Worm (Caenorhabditis elegans): ENCODE data around the gene srw-14.
A peak's percentile ranks its signal among the peaks of the same experiment; 100 is the strongest.

Gene srw-14

DNA sequence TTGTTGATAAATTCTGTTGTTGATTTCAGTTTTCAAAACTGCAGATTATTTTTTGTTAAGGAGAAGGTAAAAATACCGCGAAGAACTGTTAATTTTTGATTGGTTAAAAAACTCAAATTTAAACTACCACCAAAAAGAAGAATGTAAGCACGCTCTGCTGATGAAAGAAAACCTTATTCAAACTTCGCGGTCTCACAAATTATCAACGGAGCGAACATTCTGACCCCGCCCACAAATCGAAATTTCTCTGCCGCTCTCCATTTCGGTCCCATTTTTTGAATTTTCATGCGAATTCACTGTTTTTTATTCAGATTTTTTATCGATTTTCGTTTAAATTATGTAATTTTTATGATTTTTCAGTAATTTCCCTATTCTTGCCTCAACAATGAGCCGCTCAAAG lies 36.2 kb upstream of the srw-14 start, which contains the start of gene cyn-3 (continued):
- TF ChIP-seq aha-1 (tag), result peak; percentile 18
- no peak for TF ChIP-seq tra-1 (GFP tag; IDR thresholded peaks at IDR 0.05)
- TF ChIP-seq madf-5 (GFP tag; IDR thresholded peaks at IDR 0.05), result no peak
- no peak for TF ChIP-seq daf-12 (tag; optimal IDR thresholded peaks at IDR 0.05)
- 0 out of 2 replicates have a peak, but pooled peaks have one; percentile 20 for TF ChIP-seq mdt-29 (GFP tag; IDR thresholded peaks at IDR 0.05)
- TF ChIP-seq unc-62 (GFP tag; optimal IDR thresholded peaks at IDR 0.05 in 1 of 2), result peak in 1 of 2 experiments; percentile 85
- TF ChIP-seq unc-62 (tag; optimal IDR thresholded peaks at IDR 0.05), result no peak
- no peak for TF ChIP-seq nhr-42 (GFP tag; IDR thresholded peaks at IDR 0.05)
- TF ChIP-seq ztf-11 (tag; optimal IDR thresholded peaks at IDR 0.05), result no peak
- no peak for TF ChIP-seq R02D3.7 (tag; optimal IDR thresholded peaks at IDR 0.05)
- TF ChIP-seq unc-130 (GFP tag; optimal IDR thresholded peaks at IDR 0.05), result peak; percentile 31
- peak; percentile 71 for TF ChIP-seq arid-1 (GFP tag; conservative IDR thresholded peaks at IDR 0.05)
- TF ChIP-seq egl-43 (GFP tag; IDR thresholded peaks at IDR 0.05), result no peak
- TF ChIP-seq attf-4 (tag; optimal IDR thresholded peaks at IDR 0.05), result no peak
- peak; percentile 79 for TF ChIP-seq hlh-30 (tag; optimal IDR thresholded peaks at IDR 0.05; ENCODE audit: insufficient read depth)
- no peak for TF ChIP-seq skn-1 (tag; optimal IDR thresholded peaks at IDR 0.05)
- TF ChIP-seq lin-38 (GFP tag; IDR thresholded peaks at IDR 0.05), result peak; percentile 98
- no peak for TF ChIP-seq jun-1 (tag; optimal IDR thresholded peaks at IDR 0.05)
- TF ChIP-seq spr-1 (tag; optimal IDR thresholded peaks at IDR 0.05), result no peak
- peak; percentile 59; the same call in 1 of the 2 replicates for TF ChIP-seq dmd-9 (GFP tag; IDR thresholded peaks at IDR 0.05)
- no peak for TF ChIP-seq gei-8 (GFP tag; optimal IDR thresholded peaks at IDR 0.05)
- TF ChIP-seq sdz-12 (GFP tag; optimal IDR thresholded peaks at IDR 0.05), result no peak
- peak; percentile 41 for TF ChIP-seq nhr-102 (tag; optimal IDR thresholded peaks at IDR 0.05)
- no peak for TF ChIP-seq D1046.2 (GFP tag; IDR thresholded peaks at IDR 0.05)
- peak; percentile 66 for TF ChIP-seq dmd-6 (GFP tag; IDR thresholded peaks at IDR 0.05)
- TF ChIP-seq lin-29 (GFP tag; IDR thresholded peaks at IDR 0.05), result no peak
- TF ChIP-seq nhr-48 (tag; optimal IDR thresholded peaks at IDR 0.05), result peak; percentile 9
- no peak for TF ChIP-seq lin-1 (GFP tag; IDR thresholded peaks at IDR 0.05)
- TF ChIP-seq hlh-11 (tag; optimal IDR thresholded peaks at IDR 0.05), result peak; percentile 73
- TF ChIP-seq lsy-2 (tag; optimal IDR thresholded peaks at IDR 0.05), result peak; percentile 32 to 94
- peak; percentile 81 for TF ChIP-seq rbr-2 (tag; optimal IDR thresholded peaks at IDR 0.05)
- no peak for TF ChIP-seq F49E8.2 (tag; optimal IDR thresholded peaks at IDR 0.05; ENCODE audit: borderline replicate concordance)
- TF ChIP-seq dve-1 (tag; optimal IDR thresholded peaks at IDR 0.05; ENCODE audit: insufficient read depth), result peak; percentile 92
- TF ChIP-seq nhr-11 (tag; optimal IDR thresholded peaks at IDR 0.05), result peak; percentile 69
- TF ChIP-seq madf-9 (GFP tag; conservative IDR thresholded peaks at IDR 0.05), result no peak
- no peak for TF ChIP-seq mxl-2 (GFP tag; conservative IDR thresholded peaks at IDR 0.05)
- no peak for TF ChIP-seq F10B5.3 (tag; optimal IDR thresholded peaks at IDR 0.05)
- no peak for TF ChIP-seq vab-7 (GFP tag; IDR thresholded peaks at IDR 0.05)
- TF ChIP-seq ceh-32 (tag; optimal IDR thresholded peaks at IDR 0.05; ENCODE audit: poor library complexity), result no peak
- TF ChIP-seq ZK337.2 (GFP tag; IDR thresholded peaks at IDR 0.05), result no peak
- TF ChIP-seq set-16 (GFP tag; IDR thresholded peaks at IDR 0.05), result no peak
- no peak for TF ChIP-seq nhr-41 (GFP tag; IDR thresholded peaks at IDR 0.05)
- no peak for TF ChIP-seq nhr-10 (tag; optimal IDR thresholded peaks at IDR 0.05)
- no peak for TF ChIP-seq zip-2 (tag; optimal IDR thresholded peaks at IDR 0.05)
- TF ChIP-seq ztf-7 (tag; optimal IDR thresholded peaks at IDR 0.05), result peak; percentile 63
- peak; percentile 99 for TF ChIP-seq dpl-1 (GFP tag; optimal IDR thresholded peaks at IDR 0.05)
- TF ChIP-seq tag-97 (GFP tag; IDR thresholded peaks at IDR 0.05), result no peak
- TF ChIP-seq snpc-4 (tag; optimal IDR thresholded peaks at IDR 0.05), result no peak
- peak; percentile 68 for TF ChIP-seq T26A8.4 (GFP tag; IDR thresholded peaks at IDR 0.05)
- TF ChIP-seq ceh-20 (GFP tag; IDR thresholded peaks at IDR 0.05), result no peak
- no peak for TF ChIP-seq nhr-76 (tag; optimal IDR thresholded peaks at IDR 0.05)
- no peak for TF ChIP-seq zag-1 (tag; optimal IDR thresholded peaks at IDR 0.05)
- no peak for TF ChIP-seq Y48G9A.11 (GFP tag; IDR thresholded peaks at IDR 0.05)
